Worm (Caenorhabditis elegans): ENCODE results near the gene spig-3.

The spig-3 gene

ce11 chrV:14324502-14325467, 25.3 kb upstream of the spig-3 start, which contains the start of the genes F47B8.4 and F47B8.18:
Gene F47B8.4, minus strand, starts transcription at chrV:14324673.
Gene F47B8.18, minus strand, starts transcription at chrV:14325464.
- TF ChIP-seq fkh-10 (GFP tag; optimal IDR thresholded peaks at IDR 0.05) (no peak), pha-4 (tag; optimal IDR thresholded peaks at IDR 0.05) (peak; percentile 90), nhr-43 (tag; optimal IDR thresholded peaks at IDR 0.05; ENCODE audit: poor library complexity, severe bottlenecking) (no peak), elt-2 (tag; optimal IDR thresholded peaks at IDR 0.05) (peak; percentile 69), pqm-1 (tag; optimal IDR thresholded peaks at IDR 0.05) (peak; percentile 59), ZK546.5 (tag; optimal IDR thresholded peaks at IDR 0.05) (no peak)

- no peak for TF ChIP-seq nhr-237 (tag; optimal IDR thresholded peaks at IDR 0.05)
- no peak for TF ChIP-seq ZK546.5 (tag; optimal IDR thresholded peaks at IDR 0.05)
- TF ChIP-seq tbx-2 (tag; optimal IDR thresholded peaks at IDR 0.05), result no peak
- TF ChIP-seq fkh-10 (GFP tag; optimal IDR thresholded peaks at IDR 0.05), result no peak
- no peak for TF ChIP-seq jun-1 (tag; optimal IDR thresholded peaks at IDR 0.05)
- TF ChIP-seq R02D3.7 (tag; optimal IDR thresholded peaks at IDR 0.05), result no peak
- peak; percentile 15 for TF ChIP-seq lin-15B (tag; optimal IDR thresholded peaks at IDR 0.05)
- no peak for TF ChIP-seq egl-27 (tag; optimal IDR thresholded peaks at IDR 0.05)
- TF ChIP-seq ceh-82 (tag; optimal IDR thresholded peaks at IDR 0.05), result no peak
- no peak for TF ChIP-seq elt-3 (tag; optimal IDR thresholded peaks at IDR 0.05)
- no peak for TF ChIP-seq eor-1 (tag; optimal IDR thresholded peaks at IDR 0.05)
- TF ChIP-seq ama-1 (optimal IDR thresholded peaks at IDR 0.05), result peak; percentile 5
- no peak for TF ChIP-seq ceh-9 (tag; optimal IDR thresholded peaks at IDR 0.05)
- no peak for TF ChIP-seq ztf-4 (tag; optimal IDR thresholded peaks at IDR 0.05)
- TF ChIP-seq zag-1 (tag; optimal IDR thresholded peaks at IDR 0.05), result no peak
- no peak for TF ChIP-seq lsy-12 (tag; optimal IDR thresholded peaks at IDR 0.05)
- peak; percentile 27 for TF ChIP-seq egl-5 (tag; optimal IDR thresholded peaks at IDR 0.05)
- no peak for TF ChIP-seq elt-2 (tag; optimal IDR thresholded peaks at IDR 0.05)
- no peak for TF ChIP-seq mdl-1 (tag; optimal IDR thresholded peaks at IDR 0.05)
- no peak for TF ChIP-seq nhr-43 (tag; optimal IDR thresholded peaks at IDR 0.05; ENCODE audit: poor library complexity, severe bottlenecking)
- no peak for TF ChIP-seq elt-1 (tag; optimal IDR thresholded peaks at IDR 0.05)
- TF ChIP-seq ztf-11 (tag; optimal IDR thresholded peaks at IDR 0.05), result no peak
- no peak for TF ChIP-seq lin-39 (tag; optimal IDR thresholded peaks at IDR 0.05)
- TF ChIP-seq nhr-25 (tag; optimal IDR thresholded peaks at IDR 0.05), result peak; percentile 45
- peak; percentile 43 for TF ChIP-seq hmg-11 (tag; optimal IDR thresholded peaks at IDR 0.05)
- TF ChIP-seq fos-1 (tag; optimal IDR thresholded peaks at IDR 0.05), result no peak
- TF ChIP-seq unc-39 (tag; optimal IDR thresholded peaks at IDR 0.05), result no peak
- no peak for TF ChIP-seq nhr-76 (tag; optimal IDR thresholded peaks at IDR 0.05)
- TF ChIP-seq nhr-23 (tag; optimal IDR thresholded peaks at IDR 0.05), result peak; percentile 6
- TF ChIP-seq skn-1 (tag; optimal IDR thresholded peaks at IDR 0.05), result peak; percentile 14
- TF ChIP-seq daf-12 (tag; optimal IDR thresholded peaks at IDR 0.05), result no peak
- TF ChIP-seq ceh-16 (tag; optimal IDR thresholded peaks at IDR 0.05), result no peak
- no peak for TF ChIP-seq nhr-28 (tag; optimal IDR thresholded peaks at IDR 0.05)
- peak; percentile 17 for TF ChIP-seq snpc-4 (tag; optimal IDR thresholded peaks at IDR 0.05)
- peak; percentile 69 for TF ChIP-seq nfya-1 (tag; optimal IDR thresholded peaks at IDR 0.05; ENCODE audit: insufficient read depth)
- no peak for TF ChIP-seq sea-2 (GFP tag; optimal IDR thresholded peaks at IDR 0.05)
- no peak for TF ChIP-seq pqm-1 (tag; optimal IDR thresholded peaks at IDR 0.05)
- TF ChIP-seq unc-62 (GFP tag; optimal IDR thresholded peaks at IDR 0.05), result no peak
- TF ChIP-seq mml-1 (tag; optimal IDR thresholded peaks at IDR 0.05), result no peak
- TF ChIP-seq nhr-12 (tag; optimal IDR thresholded peaks at IDR 0.05), result no peak
- TF ChIP-seq nhr-67 (tag; optimal IDR thresholded peaks at IDR 0.05), result no peak
- no peak for TF ChIP-seq nhr-11 (tag; optimal IDR thresholded peaks at IDR 0.05)
- no peak for TF ChIP-seq fkh-2 (tag; optimal IDR thresholded peaks at IDR 0.05)
- peak; percentile 63 for TF ChIP-seq pha-4 (tag; optimal IDR thresholded peaks at IDR 0.05)
- TF ChIP-seq aly-2 (tag; optimal IDR thresholded peaks at IDR 0.05), result no peak
- TF ChIP-seq nhr-77 (tag; optimal IDR thresholded peaks at IDR 0.05), result no peak
- TF ChIP-seq ceh-28 (tag; optimal IDR thresholded peaks at IDR 0.05), result no peak
Observed at ce11 chrV:14322743-14323142, 23.3 kb upstream of the spig-3 start, which contains the start of gene F47B8.3. Gene F47B8.3, minus strand, starts transcription at chrV:14323003.

All from whole organism, L3 larva.